Worm (Caenorhabditis elegans): ENCODE results near the gene T02G5.7.

T02G5.7 gene

ce11 chrII:7049470-7049869, 25.9 kb upstream of the T02G5.7 start:
- TF ChIP-seq ztf-4 (tag; optimal IDR thresholded peaks at IDR 0.05) (no peak), efl-1 (optimal IDR thresholded peaks at IDR 0.05) (no peak), efl-1 (GFP tag; optimal IDR thresholded peaks at IDR 0.05 in 1 of 2) (peak in 1 of 2 experiments; percentile 59)

- TF ChIP-seq snu-23 (GFP tag; optimal IDR thresholded peaks at IDR 0.05), result peak; percentile 63
- no peak for TF ChIP-seq unc-86 (tag; optimal IDR thresholded peaks at IDR 0.05)
- no peak for TF ChIP-seq unc-30 (tag; optimal IDR thresholded peaks at IDR 0.05)
- TF ChIP-seq mep-1 (tag; optimal IDR thresholded peaks at IDR 0.05), result peak; percentile 78
- no peak for TF ChIP-seq irx-1 (tag; optimal IDR thresholded peaks at IDR 0.05)
- TF ChIP-seq nhr-71 (tag; optimal IDR thresholded peaks at IDR 0.05), result peak; percentile 50
- peak; percentile 54 to 82 (median 59) for TF ChIP-seq dpl-1 (GFP tag; optimal IDR thresholded peaks at IDR 0.05)
- TF ChIP-seq efl-1 (optimal IDR thresholded peaks at IDR 0.05), result peak; percentile 66 to 78
- peak; percentile 69 to 94 for TF ChIP-seq efl-1 (GFP tag; optimal IDR thresholded peaks at IDR 0.05 in 1 of 2)
- peak; percentile 2 for TF ChIP-seq lin-13 (GFP tag; optimal IDR thresholded peaks at IDR 0.05)
- no peak for TF ChIP-seq sup-37 (GFP tag; optimal IDR thresholded peaks at IDR 0.05)
- TF ChIP-seq lin-14 (GFP tag; optimal IDR thresholded peaks at IDR 0.05), result peak; percentile 55
- peak; percentile 41 for TF ChIP-seq fkh-8 (tag; optimal IDR thresholded peaks at IDR 0.05)
- TF ChIP-seq sptf-1 (tag; optimal IDR thresholded peaks at IDR 0.05), result no peak
- TF ChIP-seq nhr-90 (tag; optimal IDR thresholded peaks at IDR 0.05; ENCODE audit: poor library complexity), result peak; percentile 23
- TF ChIP-seq fkh-4 (tag; optimal IDR thresholded peaks at IDR 0.05; ENCODE audit: borderline replicate concordance), result no peak
- peak; percentile 73 for TF ChIP-seq lin-15B (tag; optimal IDR thresholded peaks at IDR 0.05)
- TF ChIP-seq tbx-2 (tag; optimal IDR thresholded peaks at IDR 0.05), result peak; percentile 40
- peak; percentile 24; the same call in 1 of the 2 replicates for TF ChIP-seq nhr-19 (GFP tag; conservative IDR thresholded peaks at IDR 0.05)
- TF ChIP-seq nhr-12 (tag; optimal IDR thresholded peaks at IDR 0.05), result no peak
- TF ChIP-seq alr-1 (tag; optimal IDR thresholded peaks at IDR 0.05; ENCODE audit: borderline replicate concordance), result no peak
- TF ChIP-seq skn-1 (tag; optimal IDR thresholded peaks at IDR 0.05), result peak; percentile 43
- no peak for TF ChIP-seq snpc-4 (tag; optimal IDR thresholded peaks at IDR 0.05)
- TF ChIP-seq fkh-10 (GFP tag; optimal IDR thresholded peaks at IDR 0.05), result no peak
- no peak for TF ChIP-seq unc-130 (tag; optimal IDR thresholded peaks at IDR 0.05)
- no peak for TF ChIP-seq pag-3 (tag; optimal IDR thresholded peaks at IDR 0.05; ENCODE audit: borderline replicate concordance, insufficient read depth)
- peak; percentile 54 for TF ChIP-seq swsn-7 (tag; optimal IDR thresholded peaks at IDR 0.05)
- no peak for TF ChIP-seq ztf-4 (tag; optimal IDR thresholded peaks at IDR 0.05)
- no peak for TF ChIP-seq pax-3 (tag; optimal IDR thresholded peaks at IDR 0.05)
- no peak for TF ChIP-seq ceh-63 (GFP tag; optimal IDR thresholded peaks at IDR 0.05)
- no peak for TF ChIP-seq zag-1 (tag; optimal IDR thresholded peaks at IDR 0.05)
- peak; percentile 27 for TF ChIP-seq F16B12.6 (tag; optimal IDR thresholded peaks at IDR 0.05)
- no peak for TF ChIP-seq nhr-84 (tag; optimal IDR thresholded peaks at IDR 0.05)
- TF ChIP-seq fos-1 (tag; optimal IDR thresholded peaks at IDR 0.05), result no peak
- no peak for TF ChIP-seq tlp-1 (tag; optimal IDR thresholded peaks at IDR 0.05)
- no peak for TF ChIP-seq elt-2 (tag; optimal IDR thresholded peaks at IDR 0.05)
- no peak for TF ChIP-seq nhr-76 (tag; optimal IDR thresholded peaks at IDR 0.05)
- peak; percentile 66 for TF ChIP-seq C16A3.4 (tag; optimal IDR thresholded peaks at IDR 0.05)
- TF ChIP-seq hlh-17 (GFP tag; optimal IDR thresholded peaks at IDR 0.05; ENCODE audit: borderline replicate concordance), result no peak
- TF ChIP-seq C34B4.2 (tag; optimal IDR thresholded peaks at IDR 0.05), result no peak
- TF ChIP-seq ces-1 (GFP tag; optimal IDR thresholded peaks at IDR 0.05), result no peak
- TF ChIP-seq jun-1 (tag; optimal IDR thresholded peaks at IDR 0.05), result no peak
- peak; percentile 26 to 70 (median 39) for TF ChIP-seq ceh-82 (tag; optimal IDR thresholded peaks at IDR 0.05)
- TF ChIP-seq lin-35 (GFP tag; optimal IDR thresholded peaks at IDR 0.05), result peak; percentile 58 to 82
- no peak for TF ChIP-seq ama-1 (optimal IDR thresholded peaks at IDR 0.05)
- TF ChIP-seq C04F5.9 (tag; optimal IDR thresholded peaks at IDR 0.05), result no peak
- TF ChIP-seq xbp-1 (tag; optimal IDR thresholded peaks at IDR 0.05), result peak; percentile 42
- peak; percentile 60 to 83 for TF ChIP-seq lsy-2 (tag; optimal IDR thresholded peaks at IDR 0.05)
- no peak for TF ChIP-seq vab-15 (tag; optimal IDR thresholded peaks at IDR 0.05)
- TF ChIP-seq aha-1 (tag; optimal IDR thresholded peaks at IDR 0.05), result no peak
Measured at ce11 chrII:7050021-7050722, 25.2 kb upstream of the T02G5.7 start, which contains the start of the genes tcer-1 and ZK1127.5. tcer-1 (minus strand) TSS chrII:7050071. ZK1127.5 (plus strand) TSS chrII:7050672.

Measured in whole organism, L1 larva.